Fruit fly (Drosophila melanogaster): Measurements from ENCODE around the gene CG9631.

DNA sequence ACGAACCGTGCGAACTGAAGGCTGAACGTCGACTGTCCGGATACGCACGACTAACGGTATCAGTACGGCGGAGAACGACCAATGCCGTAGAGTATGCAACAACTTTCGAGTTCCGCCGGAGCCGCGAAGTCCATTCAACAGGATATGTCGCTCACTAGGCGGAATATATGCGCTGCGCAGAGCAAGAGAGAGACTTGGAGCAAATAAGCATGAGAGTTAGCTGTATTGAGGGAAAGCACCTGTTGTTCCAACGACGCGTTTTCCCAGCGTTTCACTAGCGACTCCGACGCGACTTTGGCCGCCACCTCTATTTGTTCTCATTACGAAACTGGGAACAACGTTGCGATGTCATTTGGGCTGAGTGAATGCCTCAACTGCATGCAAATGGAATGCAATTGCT lies 11.8 kb downstream of the CG9631 start, which contains the start of gene Dop1R1:
- TF ChIP-seq bab1 (GFP tag; optimal IDR thresholded peaks at IDR 0.05) (no peak), CG12768 (GFP tag; optimal IDR thresholded peaks at IDR 0.05) (no peak), CG14711 (tag; optimal IDR thresholded peaks at IDR 0.05) (no peak), Crg-1 (GFP tag; optimal IDR thresholded peaks at IDR 0.05) (no peak), toe (GFP tag; optimal IDR thresholded peaks at IDR 0.05) (no peak), CG11617 (GFP tag; optimal IDR thresholded peaks at IDR 0.05) (no peak), CG1620 (GFP tag; optimal IDR thresholded peaks at IDR 0.05) (no peak), pad (GFP tag; optimal IDR thresholded peaks at IDR 0.05) (no peak)
